Worm (Caenorhabditis elegans) whole organism, late embryonic: ENCODE measurements around the gene cutl-5.

Source experiments
- C08G9.2 ChIP-seq: sonication (generic microtip); optimal IDR thresholded peaks from 2 replicates; lab custom pipeline; 2016; ENCODE audit warnings: mild to moderate bottlenecking, missing genetic modification characterization, moderate library complexity, missing compliant biosample characterization
- K02D7.2 ChIP-seq: sonication (generic microtip); optimal IDR thresholded peaks from 2 replicates; lab custom pipeline; 2017; ENCODE audit warnings: mild to moderate bottlenecking, missing genetic modification characterization, missing compliant biosample characterization
- K09A11.1 ChIP-seq: sonication (generic microtip); optimal IDR thresholded peaks from 2 replicates; lab custom pipeline; 2017; ENCODE audit warnings: antibody characterized with exemption, mild to moderate bottlenecking, missing genetic modification characterization, missing compliant biosample characterization; ENCODE audit not compliant: insufficient read depth
- Y22D7AL.16 ChIP-seq: sonication (generic microtip); optimal IDR thresholded peaks from 2 replicates; lab custom pipeline; 2016; ENCODE audit warnings: missing genetic modification characterization, missing compliant biosample characterization
- ama-1 ChIP-seq: fragments of 150-350 bp; optimal IDR thresholded peaks from 2 replicates; lab custom pipeline; 2014
- ceh-14 ChIP-seq: sonication (generic microtip); optimal IDR thresholded peaks from 2 replicates; lab custom pipeline; 2016; ENCODE audit warnings: missing genotype, missing genetic modification characterization, missing compliant biosample characterization
- ceh-18 ChIP-seq: sonication (generic microtip); optimal IDR thresholded peaks from 2 replicates; lab custom pipeline; 2016; ENCODE audit warnings: missing genetic modification characterization, missing compliant biosample characterization
- ceh-2 ChIP-seq: sonication (generic microtip); optimal IDR thresholded peaks from 2 replicates; lab custom pipeline; 2016; ENCODE audit warnings: missing genotype, missing genetic modification characterization, missing compliant biosample characterization
- ceh-30 ChIP-seq: fragments of 150-350 bp; optimal IDR thresholded peaks from 2 replicates; lab custom pipeline; 2014; ENCODE audit warnings: missing biosample characterization, missing genetic modification characterization
- ceh-34 ChIP-seq: sonication (generic microtip); optimal IDR thresholded peaks from 2 replicates; lab custom pipeline; 2016; ENCODE audit warnings: mild to moderate bottlenecking, missing genetic modification characterization, missing compliant biosample characterization
- ceh-45 ChIP-seq: fragments of 200-800 bp; sonication (Bioruptor generic); IDR thresholded peaks from 2 replicates; pipeline ENCODE4 v1.3.6; 2022; ENCODE audit warnings: missing genetic modification reagents, missing genetic modification characterization, missing compliant biosample characterization
- ceh-6 ChIP-seq: fragments of 200-800 bp; sonication (Bioruptor generic); optimal IDR thresholded peaks from 2 replicates; lab custom pipeline; 2018; ENCODE audit warnings: mild to moderate bottlenecking, missing genetic modification characterization, missing compliant biosample characterization
- ceh-9 ChIP-seq: sonication (generic microtip); optimal IDR thresholded peaks from 2 replicates; lab custom pipeline; 2016; ENCODE audit warnings: mild to moderate bottlenecking, missing genetic modification characterization, inconsistent platforms, missing compliant biosample characterization
- che-1 ChIP-seq: sonication (generic microtip); optimal IDR thresholded peaks from 2 replicates; lab custom pipeline; 2016; ENCODE audit warnings: mild to moderate bottlenecking, missing genetic modification characterization, missing compliant biosample characterization
- elt-2 ChIP-seq: sonication (generic microtip); optimal IDR thresholded peaks from 2 replicates; lab custom pipeline; 2016; ENCODE audit warnings: missing genetic modification reagents, missing genetic modification characterization, missing compliant biosample characterization
- elt-4 ChIP-seq: sonication (generic microtip); optimal IDR thresholded peaks from 2 replicates; lab custom pipeline; 2016; ENCODE audit warnings: missing genetic modification characterization, missing compliant biosample characterization
- eyg-1 ChIP-seq: sonication (generic microtip); optimal IDR thresholded peaks from 2 replicates; lab custom pipeline; 2016; ENCODE audit warnings: missing genotype, missing genetic modification characterization, missing compliant biosample characterization
- fkh-10 ChIP-seq: fragments of 150-350 bp; optimal IDR thresholded peaks from 2 replicates; lab custom pipeline; 2014; ENCODE audit warnings: missing biosample characterization, missing genetic modification reagents, missing genetic modification characterization
- fkh-6 ChIP-seq: sonication (generic microtip); optimal IDR thresholded peaks from 2 replicates; lab custom pipeline; 2016; ENCODE audit warnings: missing genetic modification characterization, missing compliant biosample characterization
- hlh-13 ChIP-seq: fragments of 200-800 bp; sonication (Bioruptor generic); optimal IDR thresholded peaks from 2 replicates; lab custom pipeline; 2018; ENCODE audit warnings: mild to moderate bottlenecking, missing genetic modification characterization, missing compliant biosample characterization
- hlh-15 ChIP-seq: sonication (generic microtip); optimal IDR thresholded peaks from 2 replicates; lab custom pipeline; 2016; ENCODE audit warnings: missing genetic modification characterization, missing compliant biosample characterization
- hlh-6 ChIP-seq: sonication (generic microtip); optimal IDR thresholded peaks from 2 replicates; lab custom pipeline; 2016; ENCODE audit warnings: missing genotype, missing genetic modification characterization, missing compliant biosample characterization
- lim-6 ChIP-seq: sonication (generic microtip); optimal IDR thresholded peaks from 2 replicates; lab custom pipeline; 2016; ENCODE audit warnings: missing genetic modification characterization, missing compliant biosample characterization
- madf-2 ChIP-seq: sonication (generic microtip); optimal IDR thresholded peaks from 2 replicates; lab custom pipeline; 2017; ENCODE audit warnings: missing genetic modification characterization, missing compliant biosample characterization
- mec-3 ChIP-seq: sonication (generic microtip); optimal IDR thresholded peaks from 2 replicates; lab custom pipeline; 2016; ENCODE audit warnings: borderline replicate concordance, missing genetic modification characterization, missing compliant biosample characterization
- nfya-1 ChIP-seq: sonication (generic microtip); optimal IDR thresholded peaks from 2 replicates; lab custom pipeline; 2017; ENCODE audit warnings: missing genetic modification characterization, mild to moderate bottlenecking, missing compliant biosample characterization, antibody characterized with exemption, moderate library complexity
- nhr-11 ChIP-seq: fragments of 150-350 bp; optimal IDR thresholded peaks from 2 replicates; lab custom pipeline; 2014; ENCODE audit warnings: missing biosample characterization, missing genetic modification characterization
- npax-4 ChIP-seq: sonication (generic microtip); optimal IDR thresholded peaks from 2 replicates; lab custom pipeline; 2016; ENCODE audit warnings: missing genetic modification characterization, missing compliant biosample characterization
- pag-3 ChIP-seq: sonication (generic microtip); optimal IDR thresholded peaks from 2 replicates; lab custom pipeline; 2016; ENCODE audit warnings: missing compliant biosample characterization, missing genetic modification characterization, borderline replicate concordance
- pax-1 ChIP-seq: fragments of 150-350 bp; optimal IDR thresholded peaks from 2 replicates; lab custom pipeline; 2014; ENCODE audit warnings: missing biosample characterization, missing genetic modification characterization
- pha-2 ChIP-seq: sonication (generic microtip); optimal IDR thresholded peaks from 2 replicates; lab custom pipeline; 2017; ENCODE audit warnings: mild to moderate bottlenecking, missing genetic modification characterization, missing compliant biosample characterization
- pha-4 ChIP-seq: fragments of 150-350 bp; optimal IDR thresholded peaks from 2 replicates; lab custom pipeline; 2018; ENCODE audit warnings: missing biosample characterization, missing genetic modification reagents, missing genetic modification characterization
- pqm-1 ChIP-seq: sonication (generic microtip); optimal IDR thresholded peaks from 2 replicates; lab custom pipeline; 2016; ENCODE audit warnings: missing genetic modification characterization, missing compliant biosample characterization
- pros-1 ChIP-seq: fragments of 150-350 bp; optimal IDR thresholded peaks from 2 replicates; lab custom pipeline; 2014; ENCODE audit warnings: missing biosample characterization, missing genetic modification reagents, missing genetic modification characterization
- rnt-1 ChIP-seq: sonication (generic microtip); optimal IDR thresholded peaks from 2 replicates; lab custom pipeline; 2016; ENCODE audit warnings: missing genetic modification characterization, missing compliant biosample characterization
- sdc-2 ChIP-seq: sonication (generic microtip); optimal IDR thresholded peaks from 2 replicates; lab custom pipeline; 2016; ENCODE audit warnings: missing genotype, missing genetic modification characterization, missing compliant biosample characterization
- sox-2 ChIP-seq: fragments of 200-800 bp; sonication (Bioruptor generic); IDR thresholded peaks from 2 replicates; pipeline ENCODE4 v1.3.6; 2022; ENCODE audit warnings: missing genetic modification reagents, missing genetic modification characterization, missing compliant biosample characterization
- syd-9 ChIP-seq: sonication (generic microtip); optimal IDR thresholded peaks from 2 replicates; lab custom pipeline; 2016; ENCODE audit warnings: mild to moderate bottlenecking, missing genetic modification characterization, moderate library complexity, missing compliant biosample characterization
- tbx-7 ChIP-seq: sonication (generic microtip); optimal IDR thresholded peaks from 2 replicates; lab custom pipeline; 2016; ENCODE audit warnings: missing genotype, missing genetic modification characterization, missing compliant biosample characterization
- unc-3 ChIP-seq, 2 experiments: fragments of 200-800 bp in 1 of 2; sonication (Bioruptor generic) in 1 of 2; sonication (generic microtip) in 1 of 2; conservative IDR thresholded peaks in 1 of 2; optimal IDR thresholded peaks in 1 of 2; 2 replicates each; pipeline versions ENCODE4 v1.3.6 to Lab custom; 2016 to 2022; ENCODE audit warnings: missing compliant biosample characterization in 2 of 2, missing genetic modification characterization in 2 of 2, missing genetic modification reagents in 1 of 2
- unc-42 ChIP-seq: sonication (generic microtip); optimal IDR thresholded peaks from 2 replicates; lab custom pipeline; 2016; ENCODE audit warnings: missing genotype, missing genetic modification characterization, missing compliant biosample characterization
- unc-55 ChIP-seq: sonication (generic microtip); optimal IDR thresholded peaks from 2 replicates; lab custom pipeline; 2017; ENCODE audit warnings: missing biosample characterization, missing genetic modification reagents, missing genetic modification characterization
- unc-86 ChIP-seq: sonication (generic microtip); optimal IDR thresholded peaks from 2 replicates; lab custom pipeline; 2016; ENCODE audit warnings: missing genetic modification characterization, missing compliant biosample characterization
- zip-5 ChIP-seq: sonication (generic microtip); optimal IDR thresholded peaks from 2 replicates; lab custom pipeline; 2016; ENCODE audit warnings: missing genetic modification characterization, missing compliant biosample characterization
- ztf-16 ChIP-seq: sonication (generic microtip); optimal IDR thresholded peaks from 2 replicates; lab custom pipeline; 2017; ENCODE audit warnings: missing genetic modification characterization, missing compliant biosample characterization

Gene cutl-5

DNA sequence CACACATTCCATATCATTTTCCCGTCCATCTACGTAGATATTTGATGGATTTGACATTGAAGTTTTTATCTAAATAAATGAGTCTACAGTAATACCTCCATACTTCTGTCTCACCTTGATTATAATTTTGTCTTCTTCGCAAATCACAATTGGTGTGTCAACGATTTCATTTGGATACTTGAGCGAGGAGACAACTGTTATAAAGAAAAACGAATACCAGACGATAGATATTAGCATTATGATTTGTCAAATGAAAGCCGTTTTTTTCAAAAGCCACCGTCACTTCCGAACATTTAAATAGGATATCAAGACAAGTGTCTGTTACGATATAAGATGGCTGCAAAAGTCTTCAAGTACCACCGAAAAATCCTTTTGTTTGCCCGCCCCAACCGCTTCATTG, at the start of gene cutl-5:
Gene cutl-5 (minus strand): TSS at position 269 of the 400 bp plus-strand sequence.
- TF ChIP-seq pqm-1 (tag; lab: Kevin White, UChicago) (no peak), zip-5 (no peak), pag-3 (tag; lab: Kevin White, UChicago) (no peak), C08G9.2 (no peak), fkh-10 (GFP tag; lab: Kevin White, UChicago) (no peak), hlh-15 (tag; lab: Kevin White, UChicago) (no peak), unc-55 (GFP tag; lab: Kevin White, UChicago) (no peak), pha-2 (no peak), pha-4 (tag; lab: Kevin White, UChicago) (no peak), pros-1 (tag; lab: Kevin White, UChicago) (no peak), ceh-6 (no peak), nfya-1 (no peak), elt-4 (tag; lab: Kevin White, UChicago) (no peak), ztf-16 (tag; lab: Kevin White, UChicago) (no peak), ceh-14 (no peak), sdc-2 (tag; lab: Kevin White, UChicago) (no peak)

ce11 chrII:7161512-7161911, 45.8 kb upstream of the cutl-5 start, which contains the start of gene C27H5.12:
Gene C27H5.12 (minus strand): TSS chrII:7161612.
- TF ChIP-seq pax-1 (no peak), eyg-1 (tag; lab: Kevin White, UChicago) (no peak), nhr-11 (tag; lab: Kevin White, UChicago) (no peak), hlh-6 (tag; lab: Kevin White, UChicago) (no peak), npax-4 (tag; lab: Kevin White, UChicago) (no peak), ceh-9 (tag; lab: Kevin White, UChicago) (no peak), unc-3 (GFP tag; conservative IDR thresholded peaks at IDR 0.05; lab: Robert Waterston, UW) (no peak), unc-3 (tag; optimal IDR thresholded peaks at IDR 0.05; lab: Kevin White, UChicago) (no peak), mec-3 (tag; lab: Kevin White, UChicago) (no peak), K09A11.1 (no peak), hlh-13 (GFP tag; lab: Kevin White, UChicago) (no peak), syd-9 (no peak), K02D7.2 (tag; lab: Kevin White, UChicago) (no peak), ceh-30 (tag; lab: Kevin White, UChicago) (no peak), pag-3 (tag; lab: Kevin White, UChicago) (no peak)

- no peak for TF ChIP-seq ceh-45 (GFP tag; lab: Robert Waterston, UW)
- TF ChIP-seq elt-2 (tag; lab: Kevin White, UChicago) = peak; percentile 61
- no peak for TF ChIP-seq mec-3 (tag; lab: Kevin White, UChicago)
- TF ChIP-seq npax-4 (tag; lab: Kevin White, UChicago) = no peak
- TF ChIP-seq ceh-30 (tag; lab: Kevin White, UChicago) = no peak
Observed at ce11 chrII:7157415-7157814, 41.7 kb upstream of the cutl-5 start.

DNA sequence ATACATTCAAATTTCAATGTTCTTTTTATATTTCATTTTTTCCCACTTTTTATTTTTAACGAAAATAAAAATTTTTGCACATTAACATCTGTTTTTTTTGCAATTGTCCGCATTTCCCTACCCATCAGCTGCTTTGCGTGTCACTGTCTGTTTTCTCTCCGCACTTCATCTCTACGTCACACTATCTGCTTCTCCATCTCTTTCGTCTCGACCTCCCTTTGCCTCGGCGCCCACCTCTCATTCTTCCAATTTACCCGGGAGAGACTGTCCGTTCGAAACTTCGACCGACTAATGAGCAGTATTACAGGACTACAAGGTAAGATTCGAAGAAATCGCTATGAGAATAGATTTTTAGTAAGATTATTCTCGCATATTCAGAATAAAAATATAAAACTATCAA, 39.7 kb upstream of the cutl-5 start, which contains the start of gene C27H5.2:
Gene C27H5.2 (plus strand): TSS at position 190 of the 400 bp plus-strand sequence.
- TF ChIP-seq ceh-2 (tag; lab: Kevin White, UChicago) = no peak
- TF ChIP-seq rnt-1 (tag; lab: Kevin White, UChicago) = no peak
- TF ChIP-seq unc-55 (GFP tag; lab: Kevin White, UChicago) = no peak
- peak; percentile 47 for TF ChIP-seq ama-1 (lab: Kevin White, UChicago)
- TF ChIP-seq ceh-14 = no peak
- TF ChIP-seq nhr-11 (tag; lab: Kevin White, UChicago) = no peak
- TF ChIP-seq pqm-1 (tag; lab: Kevin White, UChicago) = no peak

DNA sequence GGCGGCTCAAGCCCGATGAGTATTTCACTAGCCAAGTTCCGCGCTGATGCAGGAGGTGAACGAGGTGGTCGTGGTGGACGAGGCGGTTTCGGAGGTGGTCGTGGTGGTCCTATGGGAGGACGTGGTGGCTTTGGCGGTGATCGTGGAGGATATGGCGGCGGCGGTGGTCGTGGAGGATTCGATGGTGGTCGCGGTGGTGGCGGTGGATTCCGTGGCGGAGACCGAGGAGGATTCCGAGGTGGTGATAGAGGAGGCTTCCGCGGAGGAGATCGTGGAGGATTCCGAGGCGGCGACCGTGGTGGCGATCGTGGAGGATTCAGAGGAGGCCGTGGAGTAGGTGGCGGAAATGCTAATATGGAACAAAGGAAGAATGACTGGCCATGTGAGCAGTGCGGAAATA, 39.0 kb upstream of the cutl-5 start:
- TF ChIP-seq ceh-18 (tag; lab: Kevin White, UChicago) = no peak
- TF ChIP-seq fkh-6 (tag; lab: Kevin White, UChicago) = no peak
- no peak for TF ChIP-seq unc-86 (tag; lab: Kevin White, UChicago)
- no peak for TF ChIP-seq K09A11.1
- TF ChIP-seq lim-6 = no peak
- TF ChIP-seq tbx-7 (tag; lab: Kevin White, UChicago) = no peak
- no peak for TF ChIP-seq pag-3 (tag; lab: Kevin White, UChicago)
- TF ChIP-seq Y22D7AL.16 (tag; lab: Kevin White, UChicago) = no peak
- no peak for TF ChIP-seq hlh-13 (GFP tag; lab: Kevin White, UChicago)
- TF ChIP-seq unc-42 = no peak
- TF ChIP-seq rnt-1 (tag; lab: Kevin White, UChicago) = no peak
- no peak for TF ChIP-seq ceh-45 (GFP tag; lab: Robert Waterston, UW)
- no peak for TF ChIP-seq ceh-2 (tag; lab: Kevin White, UChicago)
- no peak for TF ChIP-seq sox-2 (GFP tag; lab: Robert Waterston, UW)
- TF ChIP-seq fkh-10 (GFP tag; lab: Kevin White, UChicago) = no peak
- TF ChIP-seq madf-2 (tag; lab: Kevin White, UChicago) = no peak
- no peak for TF ChIP-seq ceh-34
- no peak for TF ChIP-seq che-1 (tag; lab: Kevin White, UChicago)
